Worm (Caenorhabditis elegans) whole organism, late embryonic: ENCODE results near the gene exh-1.

Source experiments
- F13H6.1 ChIP-seq: sonication (generic microtip); optimal IDR thresholded peaks from 2 replicates; lab custom pipeline; 2016; ENCODE audit warnings: missing genetic modification characterization, missing compliant biosample characterization
- K02D7.2 ChIP-seq: sonication (generic microtip); optimal IDR thresholded peaks from 2 replicates; lab custom pipeline; 2017; ENCODE audit warnings: mild to moderate bottlenecking, missing genetic modification characterization, missing compliant biosample characterization
- K09A11.1 ChIP-seq: sonication (generic microtip); optimal IDR thresholded peaks from 2 replicates; lab custom pipeline; 2017; ENCODE audit warnings: antibody characterized with exemption, mild to moderate bottlenecking, missing genetic modification characterization, missing compliant biosample characterization; ENCODE audit not compliant: insufficient read depth
- T23F11.4 ChIP-seq: fragments of 200-800 bp; sonication (Bioruptor generic); optimal IDR thresholded peaks from 2 replicates; lab custom pipeline; 2018; ENCODE audit warnings: mild to moderate bottlenecking, missing genetic modification characterization, missing compliant biosample characterization
- Y22D7AL.16 ChIP-seq: sonication (generic microtip); optimal IDR thresholded peaks from 2 replicates; lab custom pipeline; 2016; ENCODE audit warnings: missing genetic modification characterization, missing compliant biosample characterization
- ahr-1 ChIP-seq: sonication (generic microtip); optimal IDR thresholded peaks from 2 replicates; lab custom pipeline; 2016; ENCODE audit warnings: missing genetic modification characterization, missing compliant biosample characterization
- ceh-14 ChIP-seq: sonication (generic microtip); optimal IDR thresholded peaks from 2 replicates; lab custom pipeline; 2016; ENCODE audit warnings: missing genotype, missing genetic modification characterization, missing compliant biosample characterization
- ceh-18 ChIP-seq: sonication (generic microtip); optimal IDR thresholded peaks from 2 replicates; lab custom pipeline; 2016; ENCODE audit warnings: missing genetic modification characterization, missing compliant biosample characterization
- ceh-2 ChIP-seq: sonication (generic microtip); optimal IDR thresholded peaks from 2 replicates; lab custom pipeline; 2016; ENCODE audit warnings: missing genotype, missing genetic modification characterization, missing compliant biosample characterization
- ceh-34 ChIP-seq: sonication (generic microtip); optimal IDR thresholded peaks from 2 replicates; lab custom pipeline; 2016; ENCODE audit warnings: mild to moderate bottlenecking, missing genetic modification characterization, missing compliant biosample characterization
- ceh-48 ChIP-seq: sonication (generic microtip); optimal IDR thresholded peaks from 2 replicates; lab custom pipeline; 2016; ENCODE audit warnings: missing genetic modification characterization, inconsistent platforms, missing compliant biosample characterization
- che-1 ChIP-seq: sonication (generic microtip); optimal IDR thresholded peaks from 2 replicates; lab custom pipeline; 2016; ENCODE audit warnings: mild to moderate bottlenecking, missing genetic modification characterization, missing compliant biosample characterization
- dve-1 ChIP-seq: sonication (generic microtip); optimal IDR thresholded peaks from 2 replicates; lab custom pipeline; 2017; ENCODE audit warnings: antibody characterized with exemption, mild to moderate bottlenecking, missing genetic modification characterization, missing compliant biosample characterization
- elt-2 ChIP-seq: sonication (generic microtip); optimal IDR thresholded peaks from 2 replicates; lab custom pipeline; 2016; ENCODE audit warnings: missing genetic modification reagents, missing genetic modification characterization, missing compliant biosample characterization
- elt-4 ChIP-seq: sonication (generic microtip); optimal IDR thresholded peaks from 2 replicates; lab custom pipeline; 2016; ENCODE audit warnings: missing genetic modification characterization, missing compliant biosample characterization
- fax-1 ChIP-seq: sonication (generic microtip); optimal IDR thresholded peaks from 2 replicates; lab custom pipeline; 2016; ENCODE audit warnings: missing genotype, missing genetic modification characterization, missing compliant biosample characterization
- fkh-10 ChIP-seq: fragments of 150-350 bp; optimal IDR thresholded peaks from 2 replicates; lab custom pipeline; 2014; ENCODE audit warnings: missing biosample characterization, missing genetic modification reagents, missing genetic modification characterization
- hlh-15 ChIP-seq: sonication (generic microtip); optimal IDR thresholded peaks from 2 replicates; lab custom pipeline; 2016; ENCODE audit warnings: missing genetic modification characterization, missing compliant biosample characterization
- hlh-30 ChIP-seq: sonication (generic microtip); optimal IDR thresholded peaks from 2 replicates; lab custom pipeline; 2017; ENCODE audit warnings: antibody characterized with exemption, missing genetic modification characterization, missing compliant biosample characterization; ENCODE audit not compliant: insufficient read depth
- mec-3 ChIP-seq: sonication (generic microtip); optimal IDR thresholded peaks from 2 replicates; lab custom pipeline; 2016; ENCODE audit warnings: borderline replicate concordance, missing genetic modification characterization, missing compliant biosample characterization
- nhr-232 ChIP-seq: sonication (generic microtip); optimal IDR thresholded peaks from 2 replicates; lab custom pipeline; 2016; ENCODE audit warnings: missing genetic modification characterization, missing compliant biosample characterization
- pag-3 ChIP-seq: sonication (generic microtip); optimal IDR thresholded peaks from 2 replicates; lab custom pipeline; 2016; ENCODE audit warnings: missing compliant biosample characterization, missing genetic modification characterization, borderline replicate concordance
- pat-9 ChIP-seq: fragments of 200-800 bp; sonication (Bioruptor generic); optimal IDR thresholded peaks from 2 replicates; lab custom pipeline; 2018; ENCODE audit warnings: mild to moderate bottlenecking, missing genetic modification characterization, moderate library complexity, missing compliant biosample characterization
- pax-1 ChIP-seq: fragments of 150-350 bp; optimal IDR thresholded peaks from 2 replicates; lab custom pipeline; 2014; ENCODE audit warnings: missing biosample characterization, missing genetic modification characterization
- pha-2 ChIP-seq: sonication (generic microtip); optimal IDR thresholded peaks from 2 replicates; lab custom pipeline; 2017; ENCODE audit warnings: mild to moderate bottlenecking, missing genetic modification characterization, missing compliant biosample characterization
- pqm-1 ChIP-seq: sonication (generic microtip); optimal IDR thresholded peaks from 2 replicates; lab custom pipeline; 2016; ENCODE audit warnings: missing genetic modification characterization, missing compliant biosample characterization
- ref-2 ChIP-seq: sonication (generic microtip); optimal IDR thresholded peaks from 2 replicates; lab custom pipeline; 2016; ENCODE audit warnings: missing genetic modification characterization, missing compliant biosample characterization
- sox-2 ChIP-seq: fragments of 200-800 bp; sonication (Bioruptor generic); IDR thresholded peaks from 2 replicates; pipeline ENCODE4 v1.3.6; 2022; ENCODE audit warnings: missing genetic modification reagents, missing genetic modification characterization, missing compliant biosample characterization
- tbx-7 ChIP-seq: sonication (generic microtip); optimal IDR thresholded peaks from 2 replicates; lab custom pipeline; 2016; ENCODE audit warnings: missing genotype, missing genetic modification characterization, missing compliant biosample characterization
- unc-3 ChIP-seq, 2 experiments: fragments of 200-800 bp in 1 of 2; sonication (Bioruptor generic) in 1 of 2; sonication (generic microtip) in 1 of 2; conservative IDR thresholded peaks in 1 of 2; optimal IDR thresholded peaks in 1 of 2; 2 replicates each; pipeline versions ENCODE4 v1.3.6 to Lab custom; 2016 to 2022; ENCODE audit warnings: missing compliant biosample characterization in 2 of 2, missing genetic modification characterization in 2 of 2, missing genetic modification reagents in 1 of 2
- unc-42 ChIP-seq: sonication (generic microtip); optimal IDR thresholded peaks from 2 replicates; lab custom pipeline; 2016; ENCODE audit warnings: missing genotype, missing genetic modification characterization, missing compliant biosample characterization
- unc-86 ChIP-seq: sonication (generic microtip); optimal IDR thresholded peaks from 2 replicates; lab custom pipeline; 2016; ENCODE audit warnings: missing genetic modification characterization, missing compliant biosample characterization
- zip-5 ChIP-seq: sonication (generic microtip); optimal IDR thresholded peaks from 2 replicates; lab custom pipeline; 2016; ENCODE audit warnings: missing genetic modification characterization, missing compliant biosample characterization
- ztf-16 ChIP-seq: sonication (generic microtip); optimal IDR thresholded peaks from 2 replicates; lab custom pipeline; 2017; ENCODE audit warnings: missing genetic modification characterization, missing compliant biosample characterization

exh-1 gene

DNA sequence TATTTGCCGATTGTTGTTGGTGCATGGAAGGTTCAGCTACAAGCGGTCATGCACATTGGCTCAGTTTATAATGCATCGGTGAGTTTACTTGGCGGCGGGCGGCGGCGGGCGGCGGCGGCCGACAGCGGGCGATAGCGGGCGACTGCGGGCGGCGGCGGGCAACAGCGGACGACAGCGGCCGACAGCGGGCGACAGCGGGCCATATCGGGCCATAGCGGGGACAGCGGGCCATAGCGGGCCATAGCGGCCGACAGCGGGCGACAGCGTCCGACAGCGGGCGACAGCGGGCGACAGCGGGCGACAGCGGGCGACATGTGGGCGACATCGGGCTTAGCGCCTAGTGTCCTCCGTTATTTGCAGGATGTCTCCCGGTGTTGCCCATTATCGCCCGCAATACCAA lies 24.8 kb upstream of the exh-1 start:
- no peak for TF ChIP-seq ztf-16 (tag; lab: Kevin White, UChicago)
- no peak for TF ChIP-seq pat-9 (tag; lab: Kevin White, UChicago)
- no peak for TF ChIP-seq nhr-232
- TF ChIP-seq K02D7.2 (tag; lab: Kevin White, UChicago): no peak
- no peak for TF ChIP-seq unc-86 (tag; lab: Kevin White, UChicago)
- TF ChIP-seq ahr-1 (tag; lab: Kevin White, UChicago): no peak
- TF ChIP-seq ceh-34 (tag; lab: Kevin White, UChicago): no peak
- TF ChIP-seq mec-3: no peak
- no peak for TF ChIP-seq hlh-15 (tag; lab: Kevin White, UChicago)
- TF ChIP-seq pag-3 (tag; lab: Kevin White, UChicago): no peak

DNA sequence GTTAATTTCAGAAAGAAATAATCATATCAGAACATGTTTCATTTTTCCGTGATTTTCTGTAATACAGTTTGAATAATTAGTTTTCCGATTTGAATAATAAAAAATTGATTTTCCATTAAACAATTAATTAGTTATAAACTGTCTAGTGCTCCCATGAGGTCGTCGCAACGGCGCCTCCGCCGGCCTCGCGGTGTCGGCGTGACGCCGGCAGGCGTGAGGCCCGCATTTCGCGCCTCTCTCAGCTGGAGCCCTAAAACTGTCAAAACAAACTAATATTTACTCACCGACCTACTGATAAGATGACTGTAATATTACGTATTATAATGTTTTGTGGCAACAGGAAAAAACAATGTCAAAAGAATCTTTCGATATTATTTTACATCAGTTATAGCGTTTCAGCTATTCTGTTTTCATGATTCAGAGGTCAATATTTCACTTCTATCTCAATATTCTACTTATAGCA lies 23.6 kb upstream of the exh-1 start, which contains the start of gene F02C9.2:
TSS of gene F02C9.2 (plus strand) at position 413 of the 463 bp plus-strand sequence.
- TF ChIP-seq sox-2 (GFP tag; lab: Robert Waterston, UW) (no peak), F13H6.1 (no peak), Y22D7AL.16 (tag; lab: Kevin White, UChicago) (no peak), dve-1 (tag; lab: Kevin White, UChicago) (no peak), mec-3 (no peak), pqm-1 (no peak), ref-2 (tag; lab: Kevin White, UChicago) (no peak), ztf-16 (tag; lab: Kevin White, UChicago) (no peak), ceh-48 (tag; lab: Kevin White, UChicago) (no peak), fax-1 (no peak)

DNA sequence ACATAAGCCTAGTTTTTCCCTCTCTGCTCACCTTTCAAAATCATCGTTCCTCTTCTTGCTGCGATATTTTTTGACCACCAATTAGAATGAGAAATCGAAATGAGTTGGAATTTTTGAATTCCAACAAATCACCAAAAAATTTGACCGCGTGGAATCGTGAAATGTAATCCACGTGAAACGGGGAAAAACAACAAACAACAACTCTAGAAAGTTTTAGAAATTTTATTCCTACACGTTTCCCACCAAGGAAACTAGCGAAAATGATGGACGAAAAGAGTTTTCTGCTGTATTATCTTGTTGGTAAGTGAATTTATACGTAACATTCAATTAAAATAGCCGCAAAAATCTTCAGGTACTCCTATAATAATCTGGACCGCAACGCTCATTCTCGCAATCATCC lies 18.4 kb upstream of the exh-1 start, which contains the start of the genes irld-3 and F02C9.1:
TSS of gene irld-3 (minus strand) at position 101 of the 400 bp plus-strand sequence.
TSS of gene F02C9.1 (plus strand) at position 216 of the 400 bp plus-strand sequence.
- TF ChIP-seq ceh-18 (tag; lab: Kevin White, UChicago) (no peak), pha-2 (tag; lab: Kevin White, UChicago) (no peak), pag-3 (tag; lab: Kevin White, UChicago) (no peak), pax-1 (no peak), T23F11.4 (no peak), K09A11.1 (tag; lab: Kevin White, UChicago) (no peak), fkh-10 (GFP tag; lab: Kevin White, UChicago) (no peak), hlh-30 (tag; lab: Kevin White, UChicago) (no peak), unc-3 (GFP tag; conservative IDR thresholded peaks at IDR 0.05; lab: Robert Waterston, UW) (no peak), unc-3 (tag; optimal IDR thresholded peaks at IDR 0.05; lab: Kevin White, UChicago) (no peak)

DNA sequence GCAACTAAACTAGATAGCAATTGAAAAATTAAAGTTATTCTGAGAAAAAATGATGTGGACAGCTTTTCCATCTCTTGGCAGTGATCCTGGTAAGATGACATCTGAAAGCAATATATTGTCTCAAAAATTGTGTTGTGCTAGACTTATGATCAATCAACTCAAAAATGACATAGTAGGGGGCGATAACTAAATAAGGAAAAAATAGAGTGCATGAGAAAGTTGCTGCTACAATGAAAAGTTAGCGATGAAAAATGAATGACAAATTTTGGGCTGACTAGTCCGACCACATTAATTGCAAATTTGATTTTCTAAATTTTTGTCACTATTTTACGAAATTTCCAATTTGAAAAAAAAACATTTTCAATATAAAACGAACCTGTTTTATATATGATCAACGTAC lies 15.7 kb upstream of the exh-1 start, which contains the start of gene srab-9:
TSS of gene srab-9 (minus strand) at position 101 of the 400 bp plus-strand sequence.
- no peak for TF ChIP-seq che-1
- TF ChIP-seq elt-2 (tag; lab: Kevin White, UChicago): no peak
- TF ChIP-seq unc-42 (tag; lab: Kevin White, UChicago): no peak
- TF ChIP-seq hlh-15 (tag; lab: Kevin White, UChicago): no peak
- no peak for TF ChIP-seq ceh-14 (tag; lab: Kevin White, UChicago)
- no peak for TF ChIP-seq ceh-48 (tag; lab: Kevin White, UChicago)
- TF ChIP-seq zip-5 (tag; lab: Kevin White, UChicago): no peak
- no peak for TF ChIP-seq ceh-2 (tag; lab: Kevin White, UChicago)
- no peak for TF ChIP-seq pat-9 (tag; lab: Kevin White, UChicago)
- TF ChIP-seq sox-2 (GFP tag; lab: Robert Waterston, UW): no peak
- no peak for TF ChIP-seq elt-4 (tag; lab: Kevin White, UChicago)
- no peak for TF ChIP-seq tbx-7 (tag; lab: Kevin White, UChicago)
- TF ChIP-seq ahr-1 (tag; lab: Kevin White, UChicago): no peak
